Worm (Caenorhabditis elegans): ENCODE results near the gene oig-8.

DNA sequence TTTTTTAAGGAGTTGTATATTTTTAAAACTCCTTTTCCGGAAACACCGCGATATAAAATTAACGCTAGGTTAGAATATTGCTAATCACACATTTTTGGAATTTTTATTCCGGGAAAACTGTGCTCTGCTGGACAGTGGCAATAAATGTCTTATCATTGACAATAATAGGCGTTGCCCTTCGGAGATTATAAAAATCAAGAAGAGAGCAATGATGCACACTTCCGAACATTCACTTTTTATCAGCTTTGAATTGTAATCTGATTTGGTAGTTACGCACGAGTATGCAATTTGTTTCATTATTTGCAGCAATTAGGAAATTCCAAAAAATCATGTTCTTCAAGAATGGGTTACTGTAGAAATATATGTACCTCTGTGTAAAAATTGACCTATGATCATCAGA, 32.8 kb downstream of the oig-8 start:
- no peak for TF ChIP-seq lsy-2 (tag; optimal IDR thresholded peaks at IDR 0.05)
- TF ChIP-seq ztf-11 (tag; optimal IDR thresholded peaks at IDR 0.05), result no peak
- TF ChIP-seq nhr-28 (tag; optimal IDR thresholded peaks at IDR 0.05), result no peak
- no peak for TF ChIP-seq ceh-39 (tag; optimal IDR thresholded peaks at IDR 0.05)
- no peak for TF ChIP-seq ceh-43 (GFP tag; optimal IDR thresholded peaks at IDR 0.05)
- no peak for TF ChIP-seq unc-39 (tag; optimal IDR thresholded peaks at IDR 0.05)
- no peak for TF ChIP-seq elt-3 (tag; optimal IDR thresholded peaks at IDR 0.05)
- TF ChIP-seq bed-3 (GFP tag; optimal IDR thresholded peaks at IDR 0.05), result no peak
- TF ChIP-seq lin-32 (GFP tag; optimal IDR thresholded peaks at IDR 0.05), result no peak
- TF ChIP-seq sptf-1 (tag; optimal IDR thresholded peaks at IDR 0.05), result no peak
- no peak for TF ChIP-seq unc-62 (GFP tag; optimal IDR thresholded peaks at IDR 0.05)
- TF ChIP-seq nhr-76 (tag; optimal IDR thresholded peaks at IDR 0.05), result no peak
- no peak for TF ChIP-seq ces-1 (GFP tag; optimal IDR thresholded peaks at IDR 0.05)
- no peak for TF ChIP-seq M03D4.4 (tag; optimal IDR thresholded peaks at IDR 0.05)
